Worm (Caenorhabditis elegans) whole organism, L1 larva: ENCODE results near the gene cdc-48.1.

Source experiments
- C04F5.9 ChIP-seq: sonication (generic microtip); optimal IDR thresholded peaks from 2 replicates; lab custom pipeline; 2016; ENCODE audit warnings: missing genetic modification characterization, missing compliant biosample characterization
- C34B4.2 ChIP-seq: sonication (generic microtip); optimal IDR thresholded peaks from 2 replicates; lab custom pipeline; 2017; ENCODE audit warnings: mild to moderate bottlenecking, missing genetic modification characterization, missing compliant biosample characterization
- F16B12.6 ChIP-seq: fragments of 150-350 bp; optimal IDR thresholded peaks from 2 replicates; lab custom pipeline; 2014; ENCODE audit warnings: missing biosample characterization, missing genetic modification characterization
- Y116A8C.19 ChIP-seq: sonication (generic microtip); optimal IDR thresholded peaks from 2 replicates; lab custom pipeline; 2016; ENCODE audit warnings: missing compliant biosample characterization, missing genetic modification characterization, borderline replicate concordance
- aha-1 ChIP-seq: fragments of 150-350 bp; optimal IDR thresholded peaks from 2 replicates; lab custom pipeline; 2014; ENCODE audit warnings: missing biosample characterization, missing genetic modification characterization
- aly-2 ChIP-seq: fragments of 150-350 bp; optimal IDR thresholded peaks from 2 replicates; lab custom pipeline; 2014; ENCODE audit warnings: missing biosample characterization, missing genetic modification characterization
- blmp-1 ChIP-seq: fragments of 150-350 bp; optimal IDR thresholded peaks from 2 replicates; lab custom pipeline; 2014; ENCODE audit warnings: missing biosample characterization, missing genetic modification characterization
- ceh-63 ChIP-seq: fragments of 200-800 bp; sonication (Bioruptor generic); optimal IDR thresholded peaks from 2 replicates; lab custom pipeline; 2018; ENCODE audit warnings: mild to moderate bottlenecking, missing genetic modification characterization, missing compliant biosample characterization
- ceh-8 ChIP-seq: fragments of 200-800 bp; sonication (Bioruptor generic); optimal IDR thresholded peaks from 2 replicates; lab custom pipeline; 2018; ENCODE audit warnings: mild to moderate bottlenecking, missing genetic modification characterization, moderate library complexity, missing compliant biosample characterization
- ceh-88 ChIP-seq: fragments of 200-800 bp; sonication (Bioruptor generic); IDR thresholded peaks from 2 replicates; pipeline ENCODE4 v1.3.6; 2022; ENCODE audit warnings: missing genetic modification characterization, missing compliant biosample characterization
- ceh-90 ChIP-seq: sonication (generic microtip); optimal IDR thresholded peaks from 2 replicates; lab custom pipeline; 2016; ENCODE audit warnings: missing genetic modification characterization, missing compliant biosample characterization
- dpl-1 ChIP-seq, 3 experiments: fragments of 150-350 bp in 2 of 3; sonication (generic microtip) in 1 of 3; optimal IDR thresholded peaks; 2 replicates each; lab custom pipeline; 2014 to 2017; ENCODE audit warnings: missing biosample characterization in 3 of 3, missing genetic modification characterization in 3 of 3, missing genetic modification reagents in 3 of 3
- efl-1 ChIP-seq, 4 experiments: fragments of 150-350 bp; optimal IDR thresholded peaks in 3 of 4; peaks in 1 of 4; 1 replicate in 1 of 4; 2 replicates in 3 of 4; lab custom pipeline; 2014; ENCODE audit warnings: missing biosample characterization in 2 of 4, missing genetic modification characterization in 2 of 4, missing genetic modification reagents in 2 of 4
- efl-3 ChIP-seq: fragments of 200-800 bp; sonication (Bioruptor generic); optimal IDR thresholded peaks from 2 replicates; lab custom pipeline; 2018; ENCODE audit warnings: mild to moderate bottlenecking, missing genetic modification characterization, missing compliant biosample characterization
- egl-27 ChIP-seq, 2 experiments: fragments of 150-350 bp in 1 of 2; sonication (generic microtip); optimal IDR thresholded peaks; 3 replicates each; lab custom pipeline; 2017 to 2018; ENCODE audit warnings: missing biosample characterization in 2 of 2, missing genetic modification characterization in 2 of 2, missing genetic modification reagents in 2 of 2
- elt-2 ChIP-seq: sonication (generic microtip); optimal IDR thresholded peaks from 2 replicates; lab custom pipeline; 2016; ENCODE audit warnings: missing genetic modification characterization, mild to moderate bottlenecking, inconsistent platforms, missing compliant biosample characterization, missing genetic modification reagents
- elt-3 ChIP-seq, 6 experiments: fragments of 150-350 bp in 1 of 6; sonication (generic microtip); optimal IDR thresholded peaks; 2 replicates each; lab custom pipeline; 2017 to 2018; ENCODE audit warnings: missing biosample characterization in 6 of 6, missing genetic modification characterization in 6 of 6, inconsistent platforms in 1 of 6
- ets-5 ChIP-seq: fragments of 200-800 bp; sonication (Bioruptor generic); IDR thresholded peaks from 2 replicates; pipeline ENCODE4 v1.3.6; 2022; ENCODE audit warnings: missing genetic modification characterization, missing compliant biosample characterization
- fkh-10 ChIP-seq: sonication (generic microtip); optimal IDR thresholded peaks from 2 replicates; lab custom pipeline; 2017; ENCODE audit warnings: missing biosample characterization, missing genetic modification reagents, missing genetic modification characterization
- fkh-4 ChIP-seq: sonication (generic microtip); optimal IDR thresholded peaks from 2 replicates; lab custom pipeline; 2016; ENCODE audit warnings: missing compliant biosample characterization, missing genetic modification characterization, borderline replicate concordance
- fos-1 ChIP-seq: fragments of 150-350 bp; optimal IDR thresholded peaks from 2 replicates; lab custom pipeline; 2014; ENCODE audit warnings: missing biosample characterization, missing genetic modification characterization
- hlh-4 ChIP-seq: sonication (generic microtip); optimal IDR thresholded peaks from 2 replicates; lab custom pipeline; 2016; ENCODE audit warnings: mild to moderate bottlenecking, missing genetic modification characterization, missing compliant biosample characterization
- hpl-2 ChIP-seq: fragments of 150-350 bp; optimal IDR thresholded peaks from 2 replicates; lab custom pipeline; 2014; ENCODE audit warnings: missing biosample characterization, missing genetic modification reagents, missing genetic modification characterization
- lin-13 ChIP-seq: fragments of 150-350 bp; optimal IDR thresholded peaks from 2 replicates; lab custom pipeline; 2014; ENCODE audit warnings: missing biosample characterization, missing genetic modification reagents, missing genetic modification characterization
- lin-15B ChIP-seq: fragments of 150-350 bp; sonication (generic microtip); optimal IDR thresholded peaks from 3 replicates; lab custom pipeline; 2014; ENCODE audit warnings: missing biosample characterization, missing genetic modification characterization
- lin-35 ChIP-seq, 2 experiments: fragments of 150-350 bp; optimal IDR thresholded peaks; 2 replicates each; lab custom pipeline; 2014; ENCODE audit warnings: missing biosample characterization in 2 of 2, missing genetic modification characterization in 2 of 2, missing genetic modification reagents in 2 of 2
- lin-39 ChIP-seq: fragments of 150-350 bp; optimal IDR thresholded peaks from 2 replicates; lab custom pipeline; 2014; ENCODE audit warnings: missing biosample characterization, missing genetic modification reagents, missing genetic modification characterization
- lsy-2 ChIP-seq, 2 experiments: fragments of 150-350 bp; optimal IDR thresholded peaks; 2 replicates each; lab custom pipeline; 2014; ENCODE audit warnings: missing biosample characterization in 2 of 2, missing genetic modification characterization in 2 of 2
- mab-9 ChIP-seq: fragments of 200-800 bp; sonication (Bioruptor generic); IDR thresholded peaks from 2 replicates; pipeline ENCODE4 v1.3.6; 2022; ENCODE audit warnings: missing genetic modification reagents, missing genetic modification characterization, missing compliant biosample characterization
- mdl-1 ChIP-seq, 2 experiments: fragments of 150-350 bp; optimal IDR thresholded peaks; 2 replicates each; lab custom pipeline; 2014 to 2017; ENCODE audit warnings: missing biosample characterization in 2 of 2, missing genetic modification characterization in 2 of 2, inconsistent platforms in 1 of 2
- mef-2 ChIP-seq: fragments of 150-350 bp; optimal IDR thresholded peaks from 2 replicates; lab custom pipeline; 2014; ENCODE audit warnings: missing biosample characterization, missing genetic modification characterization
- mep-1 ChIP-seq: fragments of 150-350 bp; optimal IDR thresholded peaks from 2 replicates; lab custom pipeline; 2014; ENCODE audit warnings: missing biosample characterization, missing genetic modification characterization
- nhr-12 ChIP-seq: sonication (generic microtip); optimal IDR thresholded peaks from 2 replicates; lab custom pipeline; 2017; ENCODE audit warnings: missing biosample characterization, missing genetic modification characterization
- nhr-47 ChIP-seq: sonication (generic microtip); optimal IDR thresholded peaks from 2 replicates; lab custom pipeline; 2016; ENCODE audit warnings: mild to moderate bottlenecking, missing genetic modification characterization, moderate library complexity, missing compliant biosample characterization
- nhr-71 ChIP-seq: sonication (generic microtip); optimal IDR thresholded peaks from 2 replicates; lab custom pipeline; 2016; ENCODE audit warnings: mild to moderate bottlenecking, missing genetic modification characterization, moderate library complexity, missing compliant biosample characterization
- nhr-77 ChIP-seq: fragments of 150-350 bp; optimal IDR thresholded peaks from 2 replicates; lab custom pipeline; 2014; ENCODE audit warnings: missing biosample characterization, missing genetic modification characterization
- nhr-84 ChIP-seq: sonication (generic microtip); optimal IDR thresholded peaks from 2 replicates; lab custom pipeline; 2017; ENCODE audit warnings: missing biosample characterization, missing genetic modification characterization
- nhr-90 ChIP-seq: sonication (generic microtip); optimal IDR thresholded peaks from 2 replicates; lab custom pipeline; 2016; ENCODE audit warnings: mild to moderate bottlenecking, missing genetic modification characterization, missing compliant biosample characterization; ENCODE audit not compliant: poor library complexity
- pax-3 ChIP-seq: fragments of 200-800 bp; sonication (Bioruptor generic); optimal IDR thresholded peaks from 2 replicates; lab custom pipeline; 2018; ENCODE audit warnings: mild to moderate bottlenecking, missing genetic modification characterization, moderate library complexity, missing compliant biosample characterization
- pqm-1 ChIP-seq: sonication (generic microtip); optimal IDR thresholded peaks from 3 replicates; lab custom pipeline; 2017; ENCODE audit warnings: missing biosample characterization, missing genetic modification characterization
- skn-1 ChIP-seq: fragments of 150-350 bp; optimal IDR thresholded peaks from 2 replicates; lab custom pipeline; 2014; ENCODE audit warnings: missing biosample characterization, missing genetic modification characterization
- snpc-4 ChIP-seq: fragments of 150-350 bp; optimal IDR thresholded peaks from 2 replicates; lab custom pipeline; 2014; ENCODE audit warnings: missing biosample characterization, missing genetic modification characterization
- snu-23 ChIP-seq: sonication (generic microtip); optimal IDR thresholded peaks from 2 replicates; lab custom pipeline; 2016; ENCODE audit warnings: missing genetic modification characterization, missing compliant biosample characterization
- swsn-7 ChIP-seq: sonication (generic microtip); optimal IDR thresholded peaks from 2 replicates; lab custom pipeline; 2016; ENCODE audit warnings: missing genetic modification characterization, missing compliant biosample characterization
- tbx-2 ChIP-seq: sonication (generic microtip); optimal IDR thresholded peaks from 2 replicates; lab custom pipeline; 2016; ENCODE audit warnings: missing genetic modification characterization, missing compliant biosample characterization
- tlp-1 ChIP-seq: fragments of 150-350 bp; optimal IDR thresholded peaks from 2 replicates; lab custom pipeline; 2014; ENCODE audit warnings: missing biosample characterization, missing genetic modification characterization
- unc-30 ChIP-seq: sonication (generic microtip); optimal IDR thresholded peaks from 2 replicates; lab custom pipeline; 2017; ENCODE audit warnings: missing biosample characterization, missing genetic modification characterization
- unc-62 ChIP-seq: fragments of 150-350 bp; optimal IDR thresholded peaks from 2 replicates; lab custom pipeline; 2014; ENCODE audit warnings: missing biosample characterization, missing genetic modification reagents, missing genetic modification characterization
- xbp-1 ChIP-seq: sonication (generic microtip); optimal IDR thresholded peaks from 2 replicates; lab custom pipeline; 2016; ENCODE audit warnings: missing genetic modification characterization, missing compliant biosample characterization
- zag-1 ChIP-seq: fragments of 150-350 bp; optimal IDR thresholded peaks from 2 replicates; lab custom pipeline; 2014; ENCODE audit warnings: missing biosample characterization, missing genetic modification characterization
- zip-4 ChIP-seq: fragments of 200-800 bp; sonication (Bioruptor generic); optimal IDR thresholded peaks from 2 replicates; lab custom pipeline; 2018; ENCODE audit warnings: mild to moderate bottlenecking, missing genetic modification characterization, moderate library complexity, missing compliant biosample characterization
- ztf-4 ChIP-seq: fragments of 150-350 bp; optimal IDR thresholded peaks from 2 replicates; lab custom pipeline; 2014; ENCODE audit warnings: missing biosample characterization, missing genetic modification characterization

cdc-48.1 gene

ce11 chrII:10563368-10563767 lies at the start of gene cdc-48.1:
TSS of gene cdc-48.1 (minus strand) at chrII:10563407.
- TF ChIP-seq blmp-1 (tag; lab: Kevin White, UChicago), result peak; percentile 95
- peak; percentile 100 for TF ChIP-seq dpl-1 (GFP tag; optimal IDR thresholded peaks at IDR 0.05; lab: Kevin White, UChicago)
- TF ChIP-seq Y116A8C.19 (tag; lab: Kevin White, UChicago), result peak; percentile 24
- TF ChIP-seq nhr-47 (tag; lab: Kevin White, UChicago), result peak; percentile 100
- peak; percentile 98 for TF ChIP-seq C04F5.9 (tag; lab: Kevin White, UChicago)
- peak; percentile 99 for TF ChIP-seq ceh-88 (GFP tag; lab: Robert Waterston, UW)
- TF ChIP-seq mef-2 (tag; lab: Kevin White, UChicago), result peak; percentile 98
- peak; percentile 100 for TF ChIP-seq fos-1 (tag; lab: Kevin White, UChicago)
- peak; percentile 100 for TF ChIP-seq mep-1 (tag; lab: Kevin White, UChicago)
- TF ChIP-seq tlp-1 (tag; lab: Kevin White, UChicago), result no peak
- TF ChIP-seq nhr-84 (tag; lab: Kevin White, UChicago), result peak; percentile 98
- peak; percentile 100 for TF ChIP-seq lin-15B (tag; lab: Kevin White, UChicago)
- TF ChIP-seq fkh-4 (tag; lab: Kevin White, UChicago), result peak; percentile 93
- TF ChIP-seq nhr-71, result peak; percentile 100
- peak; percentile 100 for TF ChIP-seq swsn-7 (tag; lab: Kevin White, UChicago)
- TF ChIP-seq efl-3 (GFP tag; lab: Kevin White, UChicago), result peak; percentile 88
- TF ChIP-seq snu-23 (GFP tag; lab: Kevin White, UChicago), result peak; percentile 100
- peak; percentile 100 for TF ChIP-seq ztf-4 (tag; lab: Kevin White, UChicago)
- TF ChIP-seq ceh-63 (GFP tag; lab: Kevin White, UChicago), result peak; percentile 91
- TF ChIP-seq C34B4.2, result peak; percentile 94
- peak; percentile 64 for TF ChIP-seq hlh-4
- peak; percentile 100 for TF ChIP-seq efl-1 (optimal IDR thresholded peaks at IDR 0.05; lab: Kevin White, UChicago)
- TF ChIP-seq efl-1 (GFP tag; optimal IDR thresholded peaks at IDR 0.05 in 1 of 2; lab: Kevin White, UChicago), result peak; percentile 100
- peak; percentile 100 for TF ChIP-seq skn-1 (tag; lab: Kevin White, UChicago)
- peak; percentile 97; the same call in 1 of the 2 replicates for TF ChIP-seq ets-5 (GFP tag; lab: Robert Waterston, UW)
- TF ChIP-seq elt-3 (tag; optimal IDR thresholded peaks at IDR 0.05; lab: Kevin White, UChicago), result peak; percentile 99 to 100 (median 100)
- TF ChIP-seq zip-4 (GFP tag; lab: Kevin White, UChicago), result peak; percentile 96
- peak; percentile 99 for TF ChIP-seq mab-9 (GFP tag; lab: Robert Waterston, UW)
- TF ChIP-seq unc-30 (tag; lab: Kevin White, UChicago), result peak; percentile 99
- peak; percentile 100 for TF ChIP-seq tbx-2 (tag; lab: Kevin White, UChicago)
- TF ChIP-seq nhr-90 (tag; lab: Kevin White, UChicago), result peak; percentile 100
- peak; percentile 99 for TF ChIP-seq ceh-8 (GFP tag; lab: Kevin White, UChicago)
- TF ChIP-seq lin-39 (tag; lab: Kevin White, UChicago), result peak; percentile 100
- peak; percentile 68 for TF ChIP-seq ceh-90
- peak; percentile 100 for TF ChIP-seq fkh-10 (GFP tag; lab: Kevin White, UChicago)
- peak; percentile 100 for TF ChIP-seq unc-62 (GFP tag; lab: Kevin White, UChicago)
- peak; percentile 81 for TF ChIP-seq F16B12.6 (tag; lab: Kevin White, UChicago)
- TF ChIP-seq pax-3, result peak; percentile 99
- TF ChIP-seq nhr-12 (tag; lab: Kevin White, UChicago), result peak; percentile 72
- peak; percentile 90 to 100 for TF ChIP-seq egl-27 (tag; optimal IDR thresholded peaks at IDR 0.05; lab: Kevin White, UChicago)
- peak; percentile 98 to 99 for TF ChIP-seq lsy-2 (tag; optimal IDR thresholded peaks at IDR 0.05; lab: Kevin White, UChicago)
- TF ChIP-seq aha-1 (tag; lab: Kevin White, UChicago), result peak; percentile 97
- TF ChIP-seq mdl-1 (tag; optimal IDR thresholded peaks at IDR 0.05; lab: Kevin White, UChicago), result peak; percentile 82 to 99
- TF ChIP-seq aly-2 (tag; lab: Kevin White, UChicago), result peak; percentile 100
- peak; percentile 100 for TF ChIP-seq lin-35 (GFP tag; optimal IDR thresholded peaks at IDR 0.05; lab: Kevin White, UChicago)
- TF ChIP-seq elt-2, result peak; percentile 97
- TF ChIP-seq pqm-1 (tag; lab: Kevin White, UChicago), result peak; percentile 83
- peak; percentile 100 for TF ChIP-seq lin-13 (GFP tag; lab: Kevin White, UChicago)
- TF ChIP-seq nhr-77 (tag; lab: Kevin White, UChicago), result peak; percentile 100
- peak; percentile 100 for TF ChIP-seq xbp-1
- TF ChIP-seq snpc-4 (tag; lab: Kevin White, UChicago), result peak; percentile 95
- TF ChIP-seq hpl-2 (GFP tag; lab: Kevin White, UChicago), result peak; percentile 99
- TF ChIP-seq zag-1 (tag; lab: Kevin White, UChicago), result peak; percentile 100
